Fruit fly (Drosophila melanogaster) whole organism, embryonic: ENCODE measurements around the gene CG11178.

Source experiments
- Bgb ChIP-seq: fragments of 200-800 bp; sonication (Bioruptor generic); IDR thresholded peaks from 2 replicates; pipeline ENCODE4 v1.3.6; 2022; ENCODE audit warnings: missing biosample characterization, missing genetic modification characterization; ENCODE audit not compliant: partially characterized antibody
- C15 ChIP-seq: fragments of 200-800 bp; sonication (Bioruptor generic); IDR thresholded peaks from 3 replicates; pipeline ENCODE4 v1.3.6; 2022; ENCODE audit warnings: missing biosample characterization, missing genetic modification characterization
- CG10321 ChIP-seq: fragments of 200-800 bp; sonication (Bioruptor generic); IDR thresholded peaks from 2 replicates; pipeline ENCODE4 v1.3.6; 2022; ENCODE audit warnings: missing biosample characterization, missing genetic modification characterization
- CG11398 ChIP-seq: fragments of 200-800 bp; sonication (Bioruptor generic); optimal IDR thresholded peaks from 2 replicates; lab custom pipeline; 2016; ENCODE audit warnings: missing biosample characterization, missing genetic modification characterization
- CG12219 ChIP-seq: fragments of 200-800 bp; sonication (Bioruptor generic); optimal IDR thresholded peaks from 3 replicates; lab custom pipeline; 2018; ENCODE audit warnings: missing biosample characterization, mild to moderate bottlenecking, missing genetic modification characterization
- CG12744 ChIP-seq: fragments of 200-800 bp; sonication (Bioruptor generic); optimal IDR thresholded peaks from 2 replicates; lab custom pipeline; 2016; ENCODE audit warnings: missing biosample characterization, missing genetic modification characterization
- CG13894 ChIP-seq: fragments of 200-800 bp; sonication (Bioruptor generic); optimal IDR thresholded peaks from 3 replicates; lab custom pipeline; 2018; ENCODE audit warnings: missing biosample characterization, mild to moderate bottlenecking, missing genetic modification characterization, moderate library complexity
- CG14860 ChIP-seq: fragments of 200-800 bp; sonication (Bioruptor generic); IDR thresholded peaks from 3 replicates; pipeline ENCODE4 v1.3.6; 2022; ENCODE audit warnings: missing biosample characterization, missing genetic modification characterization; ENCODE audit not compliant: partially characterized antibody
- CG16813 ChIP-seq: fragments of 200-800 bp; sonication (Bioruptor generic); IDR thresholded peaks from 3 replicates; pipeline ENCODE4 v1.3.6; 2022; ENCODE audit warnings: missing biosample characterization, missing genetic modification characterization; ENCODE audit not compliant: partially characterized antibody
- CG17385 ChIP-seq: fragments of 200-800 bp; sonication (Bioruptor generic); optimal IDR thresholded peaks from 3 replicates; lab custom pipeline; 2018; ENCODE audit warnings: missing biosample characterization, mild to moderate bottlenecking, missing genetic modification characterization
- CG1792 ChIP-seq: fragments of 200-800 bp; sonication (Bioruptor generic); optimal IDR thresholded peaks from 2 replicates; lab custom pipeline; 2016; ENCODE audit warnings: missing biosample characterization, missing genetic modification characterization
- CG18011 ChIP-seq: fragments of 200-800 bp; sonication (Bioruptor generic); optimal IDR thresholded peaks from 2 replicates; lab custom pipeline; 2017; ENCODE audit warnings: missing biosample characterization, missing genetic modification characterization, mild to moderate bottlenecking, moderate library complexity, missing genotype
- CG2116 ChIP-seq: fragments of 200-800 bp; sonication (Bioruptor generic); optimal IDR thresholded peaks from 3 replicates; lab custom pipeline; 2018; ENCODE audit warnings: missing biosample characterization, mild to moderate bottlenecking, missing genetic modification characterization
- CG30403 ChIP-seq: fragments of 200-800 bp; sonication (Bioruptor generic); optimal IDR thresholded peaks from 3 replicates; lab custom pipeline; 2016; ENCODE audit warnings: missing biosample characterization, missing genetic modification characterization
- CG30431 ChIP-seq: fragments of 200-800 bp; sonication (Bioruptor generic); optimal IDR thresholded peaks from 2 replicates; lab custom pipeline; 2017; ENCODE audit warnings: missing biosample characterization, missing genetic modification characterization
- CG32532 ChIP-seq: fragments of 200-800 bp; sonication (Bioruptor generic); IDR thresholded peaks from 2 replicates; pipeline ENCODE4 v1.3.6; 2022; ENCODE audit warnings: missing biosample characterization, missing genetic modification characterization
- CG34224 ChIP-seq: fragments of 200-800 bp; sonication (Bioruptor generic); IDR thresholded peaks from 3 replicates; pipeline ENCODE4 v1.3.6; 2022; ENCODE audit warnings: missing biosample characterization, missing genetic modification characterization; ENCODE audit not compliant: partially characterized antibody
- CG4854 ChIP-seq: fragments of 200-800 bp; sonication (Bioruptor generic); optimal IDR thresholded peaks from 2 replicates; lab custom pipeline; 2016; ENCODE audit warnings: missing biosample characterization, missing genetic modification characterization, inconsistent platforms
- CG6254 ChIP-seq: fragments of 200-800 bp; sonication (Bioruptor generic); optimal IDR thresholded peaks from 3 replicates; lab custom pipeline; 2017; ENCODE audit warnings: mild to moderate bottlenecking, missing biosample characterization, missing genetic modification reagents, missing genetic modification characterization
- CG8290 ChIP-seq, 3 experiments: fragments of 200-800 bp; sonication (Bioruptor generic); optimal IDR thresholded peaks; 2 replicates each; lab custom pipeline; 2016 to 2019; ENCODE audit warnings: missing biosample characterization in 3 of 3, missing genetic modification characterization in 3 of 3, mild to moderate bottlenecking in 2 of 3, moderate library complexity in 1 of 3
- CG9932 ChIP-seq: fragments of 200-800 bp; sonication (Bioruptor generic); IDR thresholded peaks from 2 replicates; pipeline ENCODE4 v1.3.6; 2022; ENCODE audit warnings: missing biosample characterization, missing genetic modification characterization
- CTCF ChIP-seq: fragments of 200-800 bp; sonication (Bioruptor generic); optimal IDR thresholded peaks from 2 replicates; lab custom pipeline; 2017; ENCODE audit warnings: missing biosample characterization, mild to moderate bottlenecking, missing genetic modification characterization, moderate library complexity
- CrebB ChIP-seq: fragments of 200-800 bp; sonication (Bioruptor generic); optimal IDR thresholded peaks from 3 replicates; lab custom pipeline; 2018; ENCODE audit warnings: missing biosample characterization, mild to moderate bottlenecking, missing genetic modification characterization
- D19B ChIP-seq: fragments of 200-800 bp; sonication (Bioruptor generic); optimal IDR thresholded peaks from 2 replicates; lab custom pipeline; 2017; ENCODE audit warnings: missing biosample characterization, mild to moderate bottlenecking, missing genetic modification characterization
- Dbx ChIP-seq: fragments of 200-800 bp; sonication (Bioruptor generic); IDR thresholded peaks from 3 replicates; pipeline ENCODE4 v1.3.6; 2022; ENCODE audit warnings: missing biosample characterization, missing genetic modification characterization
- Deaf1 ChIP-seq: fragments of 200-800 bp; optimal IDR thresholded peaks from 3 replicates; lab custom pipeline; 2019; ENCODE audit warnings: missing biosample characterization, mild to moderate bottlenecking, missing genetic modification characterization, moderate library complexity
- HHEX ChIP-seq: fragments of 200-800 bp; sonication (Bioruptor generic); optimal IDR thresholded peaks from 3 replicates; lab custom pipeline; 2017; ENCODE audit warnings: missing biosample characterization, mild to moderate bottlenecking, missing genetic modification characterization, missing genetic modification reagents
- Hmr ChIP-seq: fragments of 200-800 bp; sonication (Bioruptor generic); optimal IDR thresholded peaks from 3 replicates; lab custom pipeline; 2017; ENCODE audit warnings: mild to moderate bottlenecking, missing biosample characterization, missing genetic modification reagents, missing genetic modification characterization
- Mrtf ChIP-seq: fragments of 200-800 bp; sonication (Bioruptor generic); IDR thresholded peaks from 3 replicates; pipeline ENCODE4 v1.3.6; 2022; ENCODE audit warnings: missing biosample characterization, missing genetic modification characterization
- NK7.1 ChIP-seq: fragments of 200-800 bp; sonication (Bioruptor generic); optimal IDR thresholded peaks from 3 replicates; lab custom pipeline; 2016; ENCODE audit warnings: missing biosample characterization, missing genetic modification characterization
- Opbp ChIP-seq: fragments of 200-800 bp; sonication (Bioruptor generic); IDR thresholded peaks from 3 replicates; pipeline ENCODE4 v1.3.6; 2022; ENCODE audit warnings: missing biosample characterization, missing genetic modification characterization; ENCODE audit not compliant: partially characterized antibody
- Scr ChIP-seq: fragments of 200-800 bp; sonication (Bioruptor generic); IDR thresholded peaks from 2 replicates; pipeline ENCODE4 v1.3.6; 2022; ENCODE audit warnings: missing biosample characterization, missing genetic modification characterization; ENCODE audit not compliant: partially characterized antibody
- Trl ChIP-seq, 3 experiments: fragments of >200 bp in 2 of 3; fragments of 200-800 bp in 1 of 3; sonication (Bioruptor generic) in 1 of 3; optimal IDR thresholded peaks; 2 replicates in 1 of 3; 3 replicates in 2 of 3; lab custom pipeline; 2016 to 2017; ENCODE audit warnings: missing biosample characterization in 1 of 3, missing genetic modification characterization in 1 of 3
- ato ChIP-seq: fragments of 200-800 bp; sonication (Bioruptor generic); IDR thresholded peaks from 2 replicates; pipeline ENCODE4 v1.3.6; 2022; ENCODE audit warnings: missing biosample characterization, missing genetic modification characterization; ENCODE audit not compliant: partially characterized antibody
- ci ChIP-seq: fragments of 200-800 bp; sonication (Bioruptor generic); IDR thresholded peaks from 3 replicates; pipeline ENCODE4 v1.3.6; 2022; ENCODE audit warnings: missing biosample characterization, missing genetic modification characterization
- crol ChIP-seq: fragments of 200-800 bp; sonication (Bioruptor generic); IDR thresholded peaks from 2 replicates; pipeline ENCODE4 v1.3.6; 2022; ENCODE audit warnings: missing biosample characterization, missing genetic modification characterization
- hbn ChIP-seq: fragments of 200-800 bp; sonication (Bioruptor generic); IDR thresholded peaks from 2 replicates; pipeline ENCODE4 v1.3.6; 2022; ENCODE audit warnings: missing biosample characterization, missing genetic modification characterization; ENCODE audit not compliant: partially characterized antibody
- jigr1 ChIP-seq: fragments of 200-800 bp; sonication (Bioruptor generic); IDR thresholded peaks from 3 replicates; pipeline ENCODE4 v1.3.6; 2022; ENCODE audit warnings: missing biosample characterization, missing genetic modification characterization
- kah ChIP-seq: fragments of 200-800 bp; sonication (Bioruptor generic); optimal IDR thresholded peaks from 2 replicates; lab custom pipeline; 2018; ENCODE audit warnings: missing biosample characterization, mild to moderate bottlenecking, missing genetic modification characterization
- klu ChIP-seq: fragments of 200-800 bp; sonication (Bioruptor generic); IDR thresholded peaks from 2 replicates; pipeline ENCODE4 v1.3.6; 2022; ENCODE audit warnings: missing biosample characterization, missing genetic modification characterization
- so ChIP-seq: fragments of 200-800 bp; sonication (Bioruptor generic); IDR thresholded peaks from 3 replicates; pipeline ENCODE4 v1.3.6; 2022; ENCODE audit warnings: missing biosample characterization, missing genetic modification characterization
- sr ChIP-seq: fragments of 200-800 bp; sonication (Bioruptor generic); IDR thresholded peaks from 3 replicates; pipeline ENCODE4 v1.3.6; 2022; ENCODE audit warnings: missing biosample characterization, missing genetic modification characterization
- sug ChIP-seq: fragments of 200-800 bp; optimal IDR thresholded peaks from 2 replicates; lab custom pipeline; 2019; ENCODE audit warnings: missing biosample characterization, mild to moderate bottlenecking, missing genetic modification characterization, moderate library complexity
- vnd ChIP-seq: fragments of 200-800 bp; sonication (Bioruptor generic); IDR thresholded peaks from 3 replicates; pipeline ENCODE4 v1.3.6; 2022; ENCODE audit warnings: missing biosample characterization, missing genetic modification characterization; ENCODE audit not compliant: partially characterized antibody

The CG11178 gene

dm6 chrX:13641115-13641890, 35.8 kb downstream of the CG11178 start (continued):
- TF ChIP-seq CG9932 (GFP tag; lab: Robert Waterston, UW) (peak; percentile 94), CG17385 (GFP tag; lab: Kevin White, UChicago) (peak; percentile 91), CG16813 (GFP tag; lab: Robert Waterston, UW) (no peak), C15 (GFP tag; lab: Robert Waterston, UW) (peak; percentile 91; the same call in 2 of the 3 replicates), sug (peak; percentile 54), CG12744 (GFP tag; lab: Kevin White, UChicago) (peak; percentile 93), CG12219 (GFP tag; lab: Kevin White, UChicago) (peak; percentile 90)

- TF ChIP-seq Dbx (peak; percentile 46; the same call in 1 of the 3 replicates), klu (GFP tag; lab: Robert Waterston, UW) (no peak), vnd (GFP tag; lab: Robert Waterston, UW) (0 out of 3 replicates have a peak, but pooled peaks have one; percentile 8), CG18011 (GFP tag; lab: Kevin White, UChicago) (no peak), CG10321 (GFP tag; lab: Robert Waterston, UW) (no peak), jigr1 (GFP tag; lab: Robert Waterston, UW) (no peak), sr (GFP tag; lab: Robert Waterston, UW) (peak; percentile 67; the same call in 1 of the 3 replicates), CG11398 (no peak), so (GFP tag; lab: Robert Waterston, UW) (peak; percentile 25; the same call in 2 of the 3 replicates), CG30403 (GFP tag; lab: Kevin White, UChicago) (no peak), CG32532 (GFP tag; lab: Robert Waterston, UW) (peak; percentile 48; the same call in 1 of the 2 replicates), CG1792 (GFP tag; lab: Kevin White, UChicago) (no peak), ci (peak; percentile 54; the same call in 2 of the 3 replicates), hbn (GFP tag; lab: Robert Waterston, UW) (peak; percentile 37; the same call in 1 of the 2 replicates), CG2116 (GFP tag; lab: Kevin White, UChicago) (no peak), crol (peak; percentile 80), CG4854 (no peak), ato (GFP tag; lab: Robert Waterston, UW) (0 out of 2 replicates have a peak, but pooled peaks have one; percentile 35), CG6254 (GFP tag; lab: Kevin White, UChicago) (no peak), Deaf1 (tag; lab: Kevin White, UChicago) (peak; percentile 92), CG8290 (GFP tag; optimal IDR thresholded peaks at IDR 0.05; lab: Kevin White, UChicago) (no peak), CG8290 (tag; optimal IDR thresholded peaks at IDR 0.05; lab: Kevin White, UChicago) (peak in 1 of 2 experiments; percentile 66), CG14860 (no peak), D19B (GFP tag; lab: Kevin White, UChicago) (no peak), CG13894 (tag; lab: Kevin White, UChicago) (peak; percentile 66), NK7.1 (GFP tag; lab: Kevin White, UChicago) (no peak), Mrtf (GFP tag; lab: Robert Waterston, UW) (no peak), kah (GFP tag; lab: Kevin White, UChicago) (peak; percentile 76), Scr (GFP tag; lab: Robert Waterston, UW) (peak; percentile 37), CG30431 (GFP tag; lab: Kevin White, UChicago) (no peak), Trl (optimal IDR thresholded peaks at IDR 0.05; lab: Kevin White, UChicago) (peak; percentile 91 to 95), Trl (GFP tag; optimal IDR thresholded peaks at IDR 0.05; lab: Kevin White, UChicago) (peak; percentile 34), CrebB (tag; lab: Kevin White, UChicago) (no peak), Bgb (GFP tag; lab: Robert Waterston, UW) (peak; percentile 44; the same call in 1 of the 2 replicates), CTCF (GFP tag; lab: Kevin White, UChicago) (peak; percentile 44), Opbp (peak; percentile 47; the same call in 1 of the 3 replicates), Hmr (GFP tag; lab: Kevin White, UChicago) (peak; percentile 16), CG34224 (GFP tag; lab: Robert Waterston, UW) (peak; percentile 34; the same call in 1 of the 3 replicates), HHEX (GFP tag; lab: Kevin White, UChicago) (no peak)
Measured at dm6 chrX:13641891-13642617, 36.6 kb downstream of the CG11178 start.
